Fruit fly (Drosophila melanogaster) whole organism: ENCODE results near the gene CG33725.

Experiments
- CG8478 ChIP-seq: fragments of >200 bp; optimal IDR thresholded peaks from 2 replicates; lab custom pipeline; 2018; ENCODE audit warnings: inconsistent platforms
- Dll ChIP-seq: fragments of >200 bp; optimal IDR thresholded peaks from 2 replicates; lab custom pipeline; 2017
- EcR ChIP-seq, 2 experiments: fragments of >200 bp; optimal IDR thresholded peaks; 2 replicates each; lab custom pipeline; 2017; ENCODE audit warnings: missing biosample characterization in 2 of 2, missing genetic modification characterization in 2 of 2, missing genetic modification reagents in 2 of 2
- pan ChIP-seq: fragments of >200 bp; optimal IDR thresholded peaks from 2 replicates; lab custom pipeline; 2017
- psq ChIP-seq: fragments of >200 bp; optimal IDR thresholded peaks from 2 replicates; lab custom pipeline; 2017
- usp ChIP-seq: fragments of >200 bp; optimal IDR thresholded peaks from 2 replicates; lab custom pipeline; 2017; ENCODE audit warnings: missing biosample characterization, missing genetic modification characterization, mixed read lengths

Gene CG33725

dm6 chr3L:12517443-12518209, 35.2 kb downstream of the CG33725 start:
- TF ChIP-seq pan (lab: Kevin White, UChicago) (no peak), EcR (GFP tag; optimal IDR thresholded peaks at IDR 0.05; lab: Kevin White, UChicago) (no peak), Dll (lab: Kevin White, UChicago) (no peak), CG8478 (lab: Kevin White, UChicago) (no peak), psq (lab: Kevin White, UChicago) (no peak), usp (GFP tag; lab: Kevin White, UChicago) (no peak)

dm6 chr3L:12519315-12519714, 36.9 kb downstream of the CG33725 start:
- no peak for TF ChIP-seq EcR (GFP tag; optimal IDR thresholded peaks at IDR 0.05; lab: Kevin White, UChicago)
- no peak for TF ChIP-seq usp (GFP tag; lab: Kevin White, UChicago)
- TF ChIP-seq pan (lab: Kevin White, UChicago): no peak
- TF ChIP-seq psq (lab: Kevin White, UChicago): no peak
- no peak for TF ChIP-seq Dll (lab: Kevin White, UChicago)
- no peak for TF ChIP-seq CG8478 (lab: Kevin White, UChicago)

dm6 chr3L:12523941-12524340, 41.5 kb downstream of the CG33725 start, which contains the start of the genes ver and Gcn5:
Gene ver, plus strand, starts transcription at chr3L:12523987.
Gene Gcn5, minus strand, starts transcription at chr3L:12524014.
- TF ChIP-seq CG8478 (lab: Kevin White, UChicago) (no peak), EcR (GFP tag; optimal IDR thresholded peaks at IDR 0.05; lab: Kevin White, UChicago) (no peak), Dll (lab: Kevin White, UChicago) (no peak), pan (lab: Kevin White, UChicago) (no peak), psq (lab: Kevin White, UChicago) (no peak), usp (GFP tag; lab: Kevin White, UChicago) (no peak)

dm6 chr3L:12526433-12527113, 44.2 kb downstream of the CG33725 start, which contains the start of gene eIF2beta:
Gene eIF2beta, minus strand, starts transcription at chr3L:12526731.
- TF ChIP-seq EcR (GFP tag; optimal IDR thresholded peaks at IDR 0.05; lab: Kevin White, UChicago) (no peak), psq (lab: Kevin White, UChicago) (no peak), CG8478 (lab: Kevin White, UChicago) (no peak), usp (GFP tag; lab: Kevin White, UChicago) (no peak), pan (lab: Kevin White, UChicago) (no peak), Dll (lab: Kevin White, UChicago) (no peak)

- TF ChIP-seq psq (lab: Kevin White, UChicago) (no peak), usp (GFP tag; lab: Kevin White, UChicago) (no peak), EcR (GFP tag; optimal IDR thresholded peaks at IDR 0.05; lab: Kevin White, UChicago) (no peak), pan (lab: Kevin White, UChicago) (no peak), Dll (lab: Kevin White, UChicago) (no peak), CG8478 (lab: Kevin White, UChicago) (no peak)
These were observed 47.1 kb downstream of the CG33725 start for dm6 chr3L:12529431-12530007.

- TF ChIP-seq EcR (GFP tag; optimal IDR thresholded peaks at IDR 0.05; lab: Kevin White, UChicago): no peak
- no peak for TF ChIP-seq pan (lab: Kevin White, UChicago)
- no peak for TF ChIP-seq CG8478 (lab: Kevin White, UChicago)
- no peak for TF ChIP-seq usp (GFP tag; lab: Kevin White, UChicago)
- no peak for TF ChIP-seq Dll (lab: Kevin White, UChicago)
- TF ChIP-seq psq (lab: Kevin White, UChicago): no peak
These were observed 47.6 kb downstream of the CG33725 start, which contains the start of gene nst for dm6 chr3L:12530044-12530443. Gene nst, minus strand, starts transcription at chr3L:12530171.

- TF ChIP-seq Dll (lab: Kevin White, UChicago) (no peak), psq (lab: Kevin White, UChicago) (no peak), usp (GFP tag; lab: Kevin White, UChicago) (no peak), CG8478 (lab: Kevin White, UChicago) (no peak), pan (lab: Kevin White, UChicago) (no peak), EcR (GFP tag; optimal IDR thresholded peaks at IDR 0.05; lab: Kevin White, UChicago) (no peak)
These were observed 49.8 kb downstream of the CG33725 start for dm6 chr3L:12532220-12532619.

dm6 chr3L:12533392-12534070, 51.1 kb downstream of the CG33725 start, which contains the start of the genes Tsf2 and CG34242:
Gene Tsf2, minus strand, starts transcription at chr3L:12533724.
Gene CG34242, plus strand, starts transcription at chr3L:12533996.
- TF ChIP-seq usp (GFP tag; lab: Kevin White, UChicago) (no peak), EcR (GFP tag; optimal IDR thresholded peaks at IDR 0.05; lab: Kevin White, UChicago) (no peak), Dll (lab: Kevin White, UChicago) (no peak), pan (lab: Kevin White, UChicago) (no peak)

- TF ChIP-seq psq (lab: Kevin White, UChicago) (no peak), EcR (GFP tag; optimal IDR thresholded peaks at IDR 0.05; lab: Kevin White, UChicago) (no peak), CG8478 (lab: Kevin White, UChicago) (no peak), Dll (lab: Kevin White, UChicago) (no peak), usp (GFP tag; lab: Kevin White, UChicago) (no peak), pan (lab: Kevin White, UChicago) (no peak)
These were observed 51.9 kb downstream of the CG33725 start, which contains the start of gene Pmm2 for dm6 chr3L:12534318-12534717. Gene Pmm2, plus strand, starts transcription at chr3L:12534590.
